Worm (Caenorhabditis elegans) whole organism, late embryonic: ENCODE data around the gene ints-9.

Experiments
- ceh-34 ChIP-seq: sonication (generic microtip); optimal IDR thresholded peaks from 2 replicates; lab custom pipeline; 2016; ENCODE audit warnings: mild to moderate bottlenecking, missing genetic modification characterization, missing compliant biosample characterization
- pha-2 ChIP-seq: sonication (generic microtip); optimal IDR thresholded peaks from 2 replicates; lab custom pipeline; 2017; ENCODE audit warnings: mild to moderate bottlenecking, missing genetic modification characterization, missing compliant biosample characterization
- unc-55 ChIP-seq: sonication (generic microtip); optimal IDR thresholded peaks from 2 replicates; lab custom pipeline; 2017; ENCODE audit warnings: missing biosample characterization, missing genetic modification reagents, missing genetic modification characterization

- TF ChIP-seq unc-55 (GFP tag; lab: Kevin White, UChicago) = no peak
- no peak for TF ChIP-seq ceh-34 (tag; lab: Kevin White, UChicago)
- TF ChIP-seq pha-2 = no peak
Observed at ce11 chrV:7543728-7544127, 31.9 kb upstream of the ints-9 start.
